Fruit fly (Drosophila melanogaster) whole organism, wandering third instar larva: ENCODE measurements around the gene alpha-Est10.

ENCODE experiments used
- Hr83 ChIP-seq: fragments of 200-300 bp; sonication (Bioruptor generic); optimal IDR thresholded peaks from 2 replicates; lab custom pipeline; 2016; ENCODE audit warnings: missing biosample characterization, mild to moderate bottlenecking, missing genetic modification characterization, moderate library complexity; ENCODE audit not compliant: poor library complexity, severe bottlenecking
- Mio ChIP-seq: sonication (Bioruptor generic); optimal IDR thresholded peaks from 2 replicates; lab custom pipeline; 2016; ENCODE audit warnings: missing biosample characterization, missing genetic modification characterization
- br ChIP-seq: fragments of 200-800 bp; sonication (Bioruptor generic); optimal IDR thresholded peaks from 2 replicates; lab custom pipeline; 2016; ENCODE audit warnings: missing biosample characterization, missing genetic modification characterization
- foxo ChIP-seq, 2 experiments: fragments of 200-800 bp; sonication (Bioruptor generic); optimal IDR thresholded peaks; 2 replicates in 1 of 2; 3 replicates in 1 of 2; lab custom pipeline; 2016 to 2017; ENCODE audit warnings: missing biosample characterization in 2 of 2, missing genetic modification characterization in 2 of 2
- usp ChIP-seq: fragments of >200 bp; optimal IDR thresholded peaks from 2 replicates; lab custom pipeline; 2017; ENCODE audit warnings: missing biosample characterization, missing genetic modification characterization

dm6 chr3R:7503216-7503615, 9.6 kb upstream of the alpha-Est10 start:
- no peak for TF ChIP-seq Hr83 (GFP tag; lab: Kevin White, UChicago)
- no peak for TF ChIP-seq foxo (GFP tag; optimal IDR thresholded peaks at IDR 0.05; lab: Kevin White, UChicago)
- no peak for TF ChIP-seq br (GFP tag; lab: Kevin White, UChicago)
- TF ChIP-seq Mio (GFP tag; lab: Kevin White, UChicago), result no peak
- no peak for TF ChIP-seq usp (GFP tag; lab: Kevin White, UChicago)
